Fruit fly (Drosophila melanogaster) whole organism, prepupa: Measurements from ENCODE around the gene CG18810.

Source experiments
- CG11762 ChIP-seq: fragments of 200-800 bp; sonication (Bioruptor generic); optimal IDR thresholded peaks from 3 replicates; lab custom pipeline; 2016; ENCODE audit warnings: missing biosample characterization, missing genetic modification characterization; ENCODE audit not compliant: insufficient read depth
- CG6854 ChIP-seq: fragments of 200-800 bp; sonication (Bioruptor generic); optimal IDR thresholded peaks from 2 replicates; lab custom pipeline; 2017; ENCODE audit warnings: missing biosample characterization, mild to moderate bottlenecking, missing genetic modification characterization
- CG8632 ChIP-seq: fragments of 200-800 bp; sonication (Bioruptor generic); optimal IDR thresholded peaks from 3 replicates; lab custom pipeline; 2016; ENCODE audit warnings: missing biosample characterization, missing genetic modification characterization
- CG9139 ChIP-seq: fragments of 200-800 bp; sonication (Bioruptor generic); optimal IDR thresholded peaks from 3 replicates; lab custom pipeline; 2017; ENCODE audit warnings: missing biosample characterization, mild to moderate bottlenecking, missing genetic modification characterization
- achi ChIP-seq: fragments of 200-800 bp; sonication (Bioruptor generic); optimal IDR thresholded peaks from 3 replicates; lab custom pipeline; 2016; ENCODE audit warnings: missing biosample characterization, missing genetic modification characterization
- cyc ChIP-seq: fragments of 200-800 bp; sonication (Bioruptor generic); optimal IDR thresholded peaks from 3 replicates; lab custom pipeline; 2016; ENCODE audit warnings: missing biosample characterization, missing genetic modification characterization
- svp ChIP-seq: fragments of 200-800 bp; sonication (Bioruptor generic); peaks from one replicate; lab custom pipeline; 2016; ENCODE audit warnings: missing biosample characterization, missing genetic modification characterization

DNA sequence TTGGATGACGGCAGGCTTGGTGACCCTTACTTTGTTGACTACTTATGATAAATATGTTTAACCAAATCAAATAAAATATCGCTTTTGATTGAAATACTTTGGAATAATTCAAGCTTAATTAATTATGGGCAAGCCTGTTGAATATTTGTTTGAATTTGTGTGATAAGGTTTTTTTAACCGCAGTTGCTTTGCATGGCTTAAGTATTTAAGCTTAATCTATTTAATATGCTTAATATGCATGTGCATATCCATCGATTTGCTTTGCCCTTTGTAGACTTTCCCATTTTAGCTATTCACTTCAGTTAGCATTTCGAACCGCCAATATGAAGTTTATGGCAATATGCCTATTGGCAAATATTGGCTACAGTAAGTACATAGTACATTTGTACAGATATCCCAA, 8.1 kb upstream of the CG18810 start, which contains the start of gene Sfp38D:
- TF ChIP-seq CG9139 (no peak), svp (GFP tag; lab: Kevin White, UChicago) (no peak), achi (GFP tag; lab: Kevin White, UChicago) (no peak), cyc (GFP tag; lab: Kevin White, UChicago) (no peak), CG11762 (GFP tag; lab: Kevin White, UChicago) (no peak), CG6854 (GFP tag; lab: Kevin White, UChicago) (no peak), CG8632 (GFP tag; lab: Kevin White, UChicago) (no peak)
